Fruit fly (Drosophila melanogaster): ENCODE results near the gene CG2698.

Gene CG2698

dm6 chr3R:8001074-8001669, at the start of gene CG2698, which contains the start of gene Kmn2:
Gene CG2698, plus strand, starts transcription at chr3R:8001562.
Gene Kmn2, minus strand, starts transcription at chr3R:8001309.
- peak; percentile 80 for TF ChIP-seq Clk (GFP tag; optimal IDR thresholded peaks at IDR 0.05)
- peak; percentile 94 for TF ChIP-seq CG11617 (GFP tag; optimal IDR thresholded peaks at IDR 0.05)
- peak; percentile 98 for TF ChIP-seq CG12768 (GFP tag; optimal IDR thresholded peaks at IDR 0.05)
- peak; percentile 96 for TF ChIP-seq CG7045 (GFP tag; optimal IDR thresholded peaks at IDR 0.05)
- peak; percentile 82 for TF ChIP-seq cic (GFP tag; optimal IDR thresholded peaks at IDR 0.05)
- TF ChIP-seq toe (GFP tag; optimal IDR thresholded peaks at IDR 0.05), result peak; percentile 88
- TF ChIP-seq ovo (GFP tag; optimal IDR thresholded peaks at IDR 0.05), result peak; percentile 93
- TF ChIP-seq kay (GFP tag; ENCODE audit: borderline replicate concordance), result peak; percentile 91
- peak; percentile 90 for TF ChIP-seq bab1 (GFP tag; optimal IDR thresholded peaks at IDR 0.05)
- no peak for TF ChIP-seq Hr96 (GFP tag; optimal IDR thresholded peaks at IDR 0.05)
- TF ChIP-seq CG14711 (tag; optimal IDR thresholded peaks at IDR 0.05), result peak; percentile 90
- peak; percentile 95 for TF ChIP-seq CG33017 (tag; optimal IDR thresholded peaks at IDR 0.05)
- TF ChIP-seq pad (GFP tag; optimal IDR thresholded peaks at IDR 0.05), result peak; percentile 90
- TF ChIP-seq Crg-1 (GFP tag; optimal IDR thresholded peaks at IDR 0.05), result peak; percentile 97
- TF ChIP-seq tj (GFP tag; optimal IDR thresholded peaks at IDR 0.05), result peak; percentile 74
- TF ChIP-seq CG5204 (GFP tag; optimal IDR thresholded peaks at IDR 0.05), result peak; percentile 92
- peak; percentile 93 for TF ChIP-seq CG1620 (GFP tag; optimal IDR thresholded peaks at IDR 0.05)
- no peak for TF ChIP-seq cnc (optimal IDR thresholded peaks at IDR 0.05)
- peak; percentile 97 for TF ChIP-seq CG7101 (tag; optimal IDR thresholded peaks at IDR 0.05)
- TF ChIP-seq Mnt (GFP tag; optimal IDR thresholded peaks at IDR 0.05), result peak; percentile 88

- TF ChIP-seq CG33017 (tag; optimal IDR thresholded peaks at IDR 0.05) (no peak), CG5204 (GFP tag; optimal IDR thresholded peaks at IDR 0.05) (no peak), cic (GFP tag; optimal IDR thresholded peaks at IDR 0.05) (no peak), Hr96 (GFP tag; optimal IDR thresholded peaks at IDR 0.05) (no peak), CG11617 (GFP tag; optimal IDR thresholded peaks at IDR 0.05) (no peak), CG1620 (GFP tag; optimal IDR thresholded peaks at IDR 0.05) (no peak), CG12768 (GFP tag; optimal IDR thresholded peaks at IDR 0.05) (no peak), bab1 (GFP tag; optimal IDR thresholded peaks at IDR 0.05) (no peak), toe (GFP tag; optimal IDR thresholded peaks at IDR 0.05) (no peak)
These were observed 48.1 kb upstream of the CG2698 start for dm6 chr3R:7953041-7953788.

- TF ChIP-seq pad (GFP tag; optimal IDR thresholded peaks at IDR 0.05), result no peak
- TF ChIP-seq Mnt (GFP tag; optimal IDR thresholded peaks at IDR 0.05), result no peak
- TF ChIP-seq CG5204 (GFP tag; optimal IDR thresholded peaks at IDR 0.05), result no peak
- TF ChIP-seq tj (GFP tag; optimal IDR thresholded peaks at IDR 0.05), result no peak
- no peak for TF ChIP-seq CG1620 (GFP tag; optimal IDR thresholded peaks at IDR 0.05)
- no peak for TF ChIP-seq Hr96 (GFP tag; optimal IDR thresholded peaks at IDR 0.05)
- no peak for TF ChIP-seq toe (GFP tag; optimal IDR thresholded peaks at IDR 0.05)
- no peak for TF ChIP-seq CG7045 (GFP tag; optimal IDR thresholded peaks at IDR 0.05)
- TF ChIP-seq CG7101 (tag; optimal IDR thresholded peaks at IDR 0.05), result no peak
- TF ChIP-seq CG33017 (tag; optimal IDR thresholded peaks at IDR 0.05), result no peak
- no peak for TF ChIP-seq cic (GFP tag; optimal IDR thresholded peaks at IDR 0.05)
- no peak for TF ChIP-seq ovo (GFP tag; optimal IDR thresholded peaks at IDR 0.05)
- no peak for TF ChIP-seq Crg-1 (GFP tag; optimal IDR thresholded peaks at IDR 0.05)
- no peak for TF ChIP-seq bab1 (GFP tag; optimal IDR thresholded peaks at IDR 0.05)
- no peak for TF ChIP-seq kay (GFP tag; ENCODE audit: borderline replicate concordance)
- no peak for TF ChIP-seq CG11617 (GFP tag; optimal IDR thresholded peaks at IDR 0.05)
- no peak for TF ChIP-seq CG14711 (tag; optimal IDR thresholded peaks at IDR 0.05)
These were observed 46.9 kb upstream of the CG2698 start for dm6 chr3R:7954477-7954876.

DNA sequence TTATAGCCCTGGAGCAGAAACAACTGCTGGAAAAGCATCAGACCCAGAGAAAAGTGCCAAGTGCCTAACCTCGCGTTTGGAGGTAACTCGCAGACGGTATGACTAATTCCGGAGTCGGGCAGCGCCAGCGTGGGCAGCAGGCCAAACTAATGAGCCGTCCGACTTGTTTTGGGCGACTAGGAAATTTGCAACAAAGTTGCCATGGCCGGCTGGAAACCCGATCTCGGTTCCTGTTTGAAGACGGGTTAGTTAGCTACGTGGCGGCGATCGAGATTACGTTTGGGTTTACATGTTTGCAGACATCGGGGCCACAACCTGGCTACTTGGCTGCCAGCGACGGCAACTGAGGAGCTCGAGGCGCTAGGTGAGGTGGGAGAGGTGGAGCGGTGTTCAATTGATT, 44.4 kb upstream of the CG2698 start:
- TF ChIP-seq ovo (GFP tag; optimal IDR thresholded peaks at IDR 0.05) (no peak), cnc (optimal IDR thresholded peaks at IDR 0.05) (no peak)

- TF ChIP-seq CG7101 (tag; optimal IDR thresholded peaks at IDR 0.05) (no peak), CG5204 (GFP tag; optimal IDR thresholded peaks at IDR 0.05) (no peak), CG14711 (tag; optimal IDR thresholded peaks at IDR 0.05) (no peak), CG1620 (GFP tag; optimal IDR thresholded peaks at IDR 0.05) (no peak), cnc (optimal IDR thresholded peaks at IDR 0.05) (no peak), pad (GFP tag; optimal IDR thresholded peaks at IDR 0.05) (no peak), CG7045 (GFP tag; optimal IDR thresholded peaks at IDR 0.05) (no peak), tj (GFP tag; optimal IDR thresholded peaks at IDR 0.05) (no peak), toe (GFP tag; optimal IDR thresholded peaks at IDR 0.05) (no peak), cic (GFP tag; optimal IDR thresholded peaks at IDR 0.05) (no peak), Crg-1 (GFP tag; optimal IDR thresholded peaks at IDR 0.05) (no peak), Mnt (GFP tag; optimal IDR thresholded peaks at IDR 0.05) (no peak), Clk (GFP tag; optimal IDR thresholded peaks at IDR 0.05) (no peak), ovo (GFP tag; optimal IDR thresholded peaks at IDR 0.05) (no peak), Hr96 (GFP tag; optimal IDR thresholded peaks at IDR 0.05) (no peak), bab1 (GFP tag; optimal IDR thresholded peaks at IDR 0.05) (no peak), CG12768 (GFP tag; optimal IDR thresholded peaks at IDR 0.05) (no peak)
These were observed 40.0 kb upstream of the CG2698 start for dm6 chr3R:7961348-7961747.

All from whole organism, adult.